Fruit fly (Drosophila melanogaster) whole organism, embryonic: Measurements from ENCODE around the gene T48.
A peak's percentile ranks its signal among the peaks of the same experiment; 100 is the strongest.

Experiments used
- Atf3 ChIP-seq: fragments of 200-800 bp; sonication (Bioruptor generic); optimal IDR thresholded peaks from 3 replicates; lab custom pipeline; 2016; ENCODE audit warnings: missing biosample characterization, missing genetic modification characterization
- CG10209 ChIP-seq: fragments of 200-800 bp; sonication (Bioruptor generic); optimal IDR thresholded peaks from 3 replicates; lab custom pipeline; 2017; ENCODE audit warnings: missing biosample characterization, mild to moderate bottlenecking, missing genetic modification characterization, missing genetic modification reagents
- CG10959 ChIP-seq: fragments of 200-800 bp; sonication (Bioruptor generic); IDR thresholded peaks from 2 replicates; pipeline ENCODE4 v1.3.6; 2022; ENCODE audit warnings: missing biosample characterization, missing genetic modification characterization
- CG11247 ChIP-seq: fragments of 200-800 bp; sonication (Bioruptor generic); IDR thresholded peaks from 2 replicates; pipeline ENCODE4 v1.3.6; 2022; ENCODE audit warnings: missing biosample characterization, missing genetic modification characterization
- CG11456 ChIP-seq: fragments of 200-800 bp; sonication (Bioruptor generic); IDR thresholded peaks from 3 replicates; pipeline ENCODE4 v1.3.6; 2022; ENCODE audit warnings: missing biosample characterization, missing genetic modification characterization
- CG12104 ChIP-seq: fragments of 200-800 bp; sonication (Bioruptor generic); optimal IDR thresholded peaks from 3 replicates; lab custom pipeline; 2016; ENCODE audit warnings: missing biosample characterization, missing genetic modification characterization
- CG13775 ChIP-seq: fragments of 200-800 bp; sonication (Bioruptor generic); optimal IDR thresholded peaks from 3 replicates; lab custom pipeline; 2017; ENCODE audit warnings: missing biosample characterization, mild to moderate bottlenecking, missing genetic modification characterization
- CG14014 ChIP-seq: fragments of 200-800 bp; sonication (Bioruptor generic); IDR thresholded peaks from 2 replicates; pipeline ENCODE4 v1.3.6; 2022; ENCODE audit warnings: missing biosample characterization, missing genetic modification characterization
- CG14710 ChIP-seq: fragments of 200-800 bp; sonication (Bioruptor generic); optimal IDR thresholded peaks from 3 replicates; lab custom pipeline; 2019; ENCODE audit warnings: missing biosample characterization, mild to moderate bottlenecking, missing genetic modification characterization, moderate library complexity
- CG15011 ChIP-seq: fragments of 200-800 bp; sonication (Bioruptor generic); optimal IDR thresholded peaks from 3 replicates; lab custom pipeline; 2018; ENCODE audit warnings: missing biosample characterization, mild to moderate bottlenecking, missing genetic modification characterization
- CG15479 ChIP-seq: fragments of 200-800 bp; sonication (Bioruptor generic); optimal IDR thresholded peaks from 3 replicates; lab custom pipeline; 2019; ENCODE audit warnings: missing biosample characterization, mild to moderate bottlenecking, missing genetic modification characterization, moderate library complexity
- CG17328 ChIP-seq: fragments of 200-800 bp; sonication (Bioruptor generic); IDR thresholded peaks from 2 replicates; pipeline ENCODE4 v1.3.6; 2022; ENCODE audit warnings: missing biosample characterization, missing genetic modification characterization
- CG17568 ChIP-seq: fragments of 200-800 bp; sonication (Bioruptor generic); optimal IDR thresholded peaks from 2 replicates; lab custom pipeline; 2018; ENCODE audit warnings: missing biosample characterization, mild to moderate bottlenecking, missing genetic modification characterization, moderate library complexity
- CG18476 ChIP-seq: fragments of 200-800 bp; sonication (Bioruptor generic); optimal IDR thresholded peaks from 2 replicates; lab custom pipeline; 2016; ENCODE audit warnings: missing biosample characterization, mild to moderate bottlenecking, missing genetic modification characterization
- CG2875 ChIP-seq: fragments of 200-800 bp; sonication (Bioruptor generic); optimal IDR thresholded peaks from 2 replicates; lab custom pipeline; 2017; ENCODE audit warnings: missing biosample characterization, mild to moderate bottlenecking, missing genetic modification characterization, missing genetic modification reagents
- CG34224 ChIP-seq: fragments of 200-800 bp; sonication (Bioruptor generic); IDR thresholded peaks from 3 replicates; pipeline ENCODE4 v1.3.6; 2022; ENCODE audit warnings: missing biosample characterization, missing genetic modification characterization; ENCODE audit not compliant: partially characterized antibody
- CG3726 ChIP-seq: fragments of 200-800 bp; sonication (Bioruptor generic); IDR thresholded peaks from 3 replicates; pipeline ENCODE4, ENCODE4 v1.3.6; 2022; ENCODE audit warnings: missing biosample characterization, missing genetic modification characterization
- CG4707 ChIP-seq: fragments of 200-800 bp; sonication (Bioruptor generic); optimal IDR thresholded peaks from 2 replicates; lab custom pipeline; 2018; ENCODE audit warnings: missing biosample characterization, mild to moderate bottlenecking, missing genetic modification characterization, moderate library complexity
- CG5180 ChIP-seq: fragments of 200-800 bp; sonication (Bioruptor generic); optimal IDR thresholded peaks from 3 replicates; lab custom pipeline; 2017; ENCODE audit warnings: missing biosample characterization, missing genetic modification characterization, mild to moderate bottlenecking, moderate library complexity, missing genetic modification reagents
- CG7271 ChIP-seq: fragments of 200-800 bp; sonication (Bioruptor generic); optimal IDR thresholded peaks from 2 replicates; lab custom pipeline; 2018; ENCODE audit warnings: missing biosample characterization, mild to moderate bottlenecking, missing genetic modification characterization, moderate library complexity
- CG7963 ChIP-seq: fragments of 200-800 bp; sonication (Bioruptor generic); IDR thresholded peaks from 3 replicates; pipeline ENCODE4 v1.3.6; 2022; ENCODE audit warnings: missing biosample characterization, missing genetic modification characterization; ENCODE audit not compliant: partially characterized antibody
- CG9727 ChIP-seq: fragments of 200-800 bp; sonication (Bioruptor generic); optimal IDR thresholded peaks from 3 replicates; lab custom pipeline; 2017; ENCODE audit warnings: missing biosample characterization, mild to moderate bottlenecking, missing genetic modification characterization
- D19A ChIP-seq: fragments of 200-800 bp; optimal IDR thresholded peaks from 3 replicates; lab custom pipeline; 2019; ENCODE audit warnings: missing biosample characterization, mild to moderate bottlenecking, missing genetic modification characterization, moderate library complexity
- Gsc ChIP-seq: fragments of 200-800 bp; sonication (Bioruptor generic); IDR thresholded peaks from 2 replicates; pipeline ENCODE4 v1.3.6; 2022; ENCODE audit warnings: missing biosample characterization, missing genetic modification characterization
- Mrtf ChIP-seq: fragments of 200-800 bp; sonication (Bioruptor generic); IDR thresholded peaks from 3 replicates; pipeline ENCODE4 v1.3.6; 2022; ENCODE audit warnings: missing biosample characterization, missing genetic modification characterization
- Nf-YA ChIP-seq: fragments of 200-800 bp; sonication (Bioruptor generic); IDR thresholded peaks from 2 replicates; pipeline ENCODE4 v1.3.6; 2022; ENCODE audit warnings: missing biosample characterization, missing genetic modification characterization
- Nf-YB ChIP-seq: fragments of 200-800 bp; sonication (Bioruptor generic); optimal IDR thresholded peaks from 3 replicates; lab custom pipeline; 2019; ENCODE audit warnings: missing biosample characterization, mild to moderate bottlenecking, missing genetic modification characterization, moderate library complexity
- Oli ChIP-seq: fragments of 200-800 bp; sonication (Bioruptor generic); optimal IDR thresholded peaks from 2 replicates; lab custom pipeline; 2018; ENCODE audit warnings: missing biosample characterization, mild to moderate bottlenecking, missing genetic modification characterization, moderate library complexity
- Spps ChIP-seq: fragments of 200-800 bp; sonication (Bioruptor generic); optimal IDR thresholded peaks from 2 replicates; lab custom pipeline; 2018; ENCODE audit warnings: missing biosample characterization, mild to moderate bottlenecking, missing genetic modification characterization
- ap ChIP-seq: fragments of 200-800 bp; sonication (Bioruptor generic); IDR thresholded peaks from 2 replicates; pipeline ENCODE4 v1.3.6; 2022; ENCODE audit warnings: missing biosample characterization, missing genetic modification characterization
- ash1 ChIP-seq: fragments of 200-800 bp; sonication (Bioruptor generic); optimal IDR thresholded peaks from 2 replicates; lab custom pipeline; 2018; ENCODE audit warnings: missing biosample characterization, mild to moderate bottlenecking, missing genetic modification characterization
- cad ChIP-seq: fragments of >200 bp; optimal IDR thresholded peaks from 2 replicates; lab custom pipeline; 2017; ENCODE audit warnings: missing biosample characterization, missing genetic modification characterization
- cas ChIP-seq: fragments of 200-800 bp; sonication (Bioruptor generic); IDR thresholded peaks from 2 replicates; pipeline ENCODE4 v1.3.6; 2022; ENCODE audit warnings: missing biosample characterization, missing genetic modification characterization
- corto ChIP-seq: fragments of 200-800 bp; sonication (Bioruptor generic); optimal IDR thresholded peaks from 2 replicates; lab custom pipeline; 2016; ENCODE audit warnings: missing biosample characterization, mild to moderate bottlenecking, missing genetic modification characterization, moderate library complexity
- crp ChIP-seq, 2 experiments: fragments of 200-800 bp; sonication (Bioruptor generic); optimal IDR thresholded peaks; 2 replicates in 1 of 2; 3 replicates in 1 of 2; lab custom pipeline; 2017; ENCODE audit warnings: missing biosample characterization in 2 of 2, missing genetic modification characterization in 2 of 2, mild to moderate bottlenecking in 1 of 2, moderate library complexity in 1 of 2
- danr ChIP-seq: fragments of 200-800 bp; sonication (Bioruptor generic); IDR thresholded peaks from 2 replicates; pipeline ENCODE4 v1.3.6; 2022; ENCODE audit warnings: missing biosample characterization, missing genetic modification characterization
- exex ChIP-seq: fragments of 200-800 bp; sonication (Bioruptor generic); optimal IDR thresholded peaks from 4 replicates; lab custom pipeline; 2018; ENCODE audit warnings: missing biosample characterization, mild to moderate bottlenecking, missing genetic modification characterization, moderate library complexity
- fd3F ChIP-seq: fragments of 200-800 bp; sonication (Bioruptor generic); optimal IDR thresholded peaks from 2 replicates; lab custom pipeline; 2018; ENCODE audit warnings: missing biosample characterization, mild to moderate bottlenecking, missing genetic modification characterization, moderate library complexity
- h ChIP-seq: fragments of >200 bp; optimal IDR thresholded peaks from 2 replicates; lab custom pipeline; 2017
- jumu ChIP-seq: fragments of 200-800 bp; sonication (Bioruptor generic); optimal IDR thresholded peaks from 3 replicates; lab custom pipeline; 2016; ENCODE audit warnings: missing biosample characterization, missing genetic modification characterization
- klu ChIP-seq: fragments of 200-800 bp; sonication (Bioruptor generic); IDR thresholded peaks from 2 replicates; pipeline ENCODE4 v1.3.6; 2022; ENCODE audit warnings: missing biosample characterization, missing genetic modification characterization
- lola ChIP-seq, 3 experiments: fragments of >200 bp in 2 of 3; fragments of 200-800 bp in 1 of 3; sonication (Bioruptor generic) in 1 of 3; optimal IDR thresholded peaks; 2 replicates each; lab custom pipeline; 2017 to 2019; ENCODE audit warnings: missing biosample characterization in 3 of 3, missing genetic modification characterization in 3 of 3, mild to moderate bottlenecking in 1 of 3, moderate library complexity in 1 of 3
- psq ChIP-seq: fragments of 200-800 bp; sonication (Bioruptor generic); optimal IDR thresholded peaks from 2 replicates; lab custom pipeline; 2017; ENCODE audit warnings: missing biosample characterization, missing genetic modification characterization
- so ChIP-seq: fragments of 200-800 bp; sonication (Bioruptor generic); IDR thresholded peaks from 3 replicates; pipeline ENCODE4 v1.3.6; 2022; ENCODE audit warnings: missing biosample characterization, missing genetic modification characterization
- sob ChIP-seq: fragments of 200-800 bp; sonication (Bioruptor generic); IDR thresholded peaks from 2 replicates; pipeline ENCODE4 v1.3.6; 2022; ENCODE audit warnings: missing biosample characterization, missing genetic modification characterization
- sr ChIP-seq: fragments of 200-800 bp; sonication (Bioruptor generic); IDR thresholded peaks from 3 replicates; pipeline ENCODE4 v1.3.6; 2022; ENCODE audit warnings: missing biosample characterization, missing genetic modification characterization
- tap ChIP-seq: fragments of 200-800 bp; optimal IDR thresholded peaks from 3 replicates; lab custom pipeline; 2019; ENCODE audit warnings: missing biosample characterization, mild to moderate bottlenecking, missing genetic modification characterization, moderate library complexity
- yki ChIP-seq: fragments of >200 bp; optimal IDR thresholded peaks from 3 replicates; lab custom pipeline; 2018
- z ChIP-seq: fragments of 200-800 bp; sonication (Bioruptor generic); IDR thresholded peaks from 3 replicates; pipeline ENCODE4 v1.3.6; 2022; ENCODE audit warnings: missing biosample characterization, missing genetic modification characterization

T48 gene

DNA sequence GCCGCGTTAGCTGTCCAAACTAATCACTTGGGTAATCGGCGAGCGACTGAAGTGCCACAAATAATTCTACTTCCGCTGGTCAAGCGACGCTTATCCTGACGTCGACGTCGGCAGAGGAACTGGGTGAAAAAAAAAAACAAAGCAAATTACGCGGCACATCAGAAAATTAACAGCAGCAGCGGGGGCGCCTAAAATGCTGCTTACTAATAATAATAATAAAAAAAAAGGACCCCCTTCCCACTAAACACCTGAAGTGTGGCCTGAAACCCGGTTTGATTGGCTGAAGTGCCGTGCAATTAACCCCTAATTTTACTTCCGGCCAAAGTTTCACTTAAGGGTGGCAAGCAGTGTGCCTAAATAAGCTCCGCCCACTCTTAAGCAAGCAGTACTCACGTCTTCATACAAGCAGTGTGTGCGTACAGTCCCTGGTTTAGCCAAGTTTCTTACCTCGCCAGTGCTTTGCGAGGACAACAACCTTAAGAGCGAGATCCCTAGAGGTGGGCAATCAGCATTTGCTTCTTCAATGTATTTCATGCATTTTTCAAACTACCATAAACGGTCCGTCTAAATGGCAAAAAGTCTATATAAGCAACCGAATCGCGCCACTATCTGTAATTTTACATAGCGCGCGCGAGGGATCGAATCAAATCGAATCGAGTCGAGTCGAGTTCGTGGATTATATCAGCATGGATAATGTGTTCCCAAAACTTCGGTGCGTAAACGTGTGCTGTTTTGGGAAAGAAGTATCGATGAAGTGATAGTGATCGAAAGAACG is at the start of gene T48, which contains the start of gene ro (continued):
- TF ChIP-seq Nf-YA (peak; percentile 33; the same call in 1 of the 2 replicates), CG14014 (GFP tag; lab: Robert Waterston, UW) (peak; percentile 42; the same call in 1 of the 2 replicates), danr (GFP tag; lab: Robert Waterston, UW) (no peak), CG17568 (GFP tag; lab: Kevin White, UChicago) (no peak), CG11456 (GFP tag; lab: Robert Waterston, UW) (peak; percentile 77; the same call in 2 of the 3 replicates), ap (GFP tag; lab: Robert Waterston, UW) (no peak), h (lab: Kevin White, UChicago) (no peak), corto (GFP tag; lab: Kevin White, UChicago) (no peak), CG14710 (tag; lab: Kevin White, UChicago) (peak; percentile 85), z (GFP tag; lab: Robert Waterston, UW) (no peak), psq (GFP tag; lab: Kevin White, UChicago) (peak; percentile 33), fd3F (GFP tag; lab: Kevin White, UChicago) (no peak), yki (lab: Kevin White, UChicago) (peak; percentile 44), ash1 (GFP tag; lab: Kevin White, UChicago) (peak; percentile 39), Gsc (no peak), Mrtf (GFP tag; lab: Robert Waterston, UW) (peak; percentile 29; the same call in 1 of the 3 replicates), sr (peak; percentile 81; the same call in 2 of the 3 replicates), CG7963 (GFP tag; lab: Robert Waterston, UW) (no peak), CG10959 (GFP tag; lab: Robert Waterston, UW) (no peak), sob (no peak; the same call in 1 of the 2 replicates), lola (GFP tag; optimal IDR thresholded peaks at IDR 0.05; lab: Kevin White, UChicago) (no peak), CG9727 (GFP tag; lab: Kevin White, UChicago) (no peak), so (peak; percentile 35; the same call in 2 of the 3 replicates), crp (GFP tag; optimal IDR thresholded peaks at IDR 0.05; lab: Kevin White, UChicago) (peak in 1 of 2 experiments; percentile 19), CG18476 (GFP tag; lab: Kevin White, UChicago) (no peak), CG10209 (GFP tag; lab: Kevin White, UChicago) (no peak), jumu (peak; percentile 65), CG12104 (GFP tag; lab: Kevin White, UChicago) (peak; percentile 0), CG11247 (GFP tag; lab: Robert Waterston, UW) (peak; percentile 53; the same call in 1 of the 2 replicates), CG7271 (tag; lab: Kevin White, UChicago) (no peak), Oli (tag; lab: Kevin White, UChicago) (no peak), CG34224 (GFP tag; lab: Robert Waterston, UW) (0 out of 3 replicates have a peak, but pooled peaks have one; percentile 24), cad (GFP tag; lab: Kevin White, UChicago) (no peak), CG2875 (peak; percentile 47), klu (GFP tag; lab: Robert Waterston, UW) (peak; percentile 14; the same call in 1 of the 2 replicates), CG3726 (GFP tag; lab: Robert Waterston, UW) (no peak), CG13775 (GFP tag; lab: Kevin White, UChicago) (peak; percentile 54), Nf-YB (GFP tag; lab: Kevin White, UChicago) (peak; percentile 94), Atf3 (GFP tag; lab: Kevin White, UChicago) (peak; percentile 32), cas (GFP tag; lab: Robert Waterston, UW) (no peak), CG17328 (GFP tag; lab: Robert Waterston, UW) (0 out of 2 replicates have a peak, but pooled peaks have one; percentile 41), tap (tag; lab: Kevin White, UChicago) (no peak), D19A (peak; percentile 7), CG5180 (no peak), CG15011 (GFP tag; lab: Kevin White, UChicago) (no peak), CG15479 (GFP tag; lab: Kevin White, UChicago) (peak; percentile 69), Spps (tag; lab: Kevin White, UChicago) (no peak), CG4707 (GFP tag; lab: Kevin White, UChicago) (no peak), exex (tag; lab: Kevin White, UChicago) (no peak)
